Worm (Caenorhabditis elegans): ENCODE results near the gene hphd-1.

- TF ChIP-seq ama-1 (optimal IDR thresholded peaks at IDR 0.05) (no peak), R02D3.7 (tag; optimal IDR thresholded peaks at IDR 0.05) (no peak), unc-62 (GFP tag; optimal IDR thresholded peaks at IDR 0.05) (no peak), ceh-82 (tag; optimal IDR thresholded peaks at IDR 0.05) (no peak), mab-5 (tag; optimal IDR thresholded peaks at IDR 0.05) (no peak), mdl-1 (tag; optimal IDR thresholded peaks at IDR 0.05) (no peak), aly-2 (tag; optimal IDR thresholded peaks at IDR 0.05) (no peak), nhr-25 (tag; optimal IDR thresholded peaks at IDR 0.05) (no peak), ztf-11 (tag; optimal IDR thresholded peaks at IDR 0.05) (no peak)
These were observed 1.0 kb upstream of the hphd-1 start, which contains the start of gene Y38F1A.7 for ce11 chrII:12997413-12997812.
